Fruit fly (Drosophila melanogaster): ENCODE data around the gene Brd.

dm6 chr3L:15005085-15005484, 32.6 kb downstream of the Brd start:
- TF ChIP-seq usp (GFP tag; optimal IDR thresholded peaks at IDR 0.05) (no peak), psq (optimal IDR thresholded peaks at IDR 0.05) (no peak)

Data from whole organism.